Worm (Caenorhabditis elegans): ENCODE measurements around the gene C14A6.8.

C14A6.8 gene

ce11 chrV:18162568-18162967 lies 8.9 kb downstream of the C14A6.8 start, which contains the start of gene C14A6.12:
C14A6.12 (minus strand) TSS chrV:18162668.
- TF ChIP-seq aly-1 (tag; optimal IDR thresholded peaks at IDR 0.05) = no peak
- no peak for TF ChIP-seq B0310.2 (tag; optimal IDR thresholded peaks at IDR 0.05)
- TF ChIP-seq tbx-37 (GFP tag; conservative IDR thresholded peaks at IDR 0.05) = no peak
- TF ChIP-seq F13C5.2 (tag; optimal IDR thresholded peaks at IDR 0.05) = no peak
- TF ChIP-seq pes-1 (GFP tag; IDR thresholded peaks at IDR 0.05) = no peak
- TF ChIP-seq hnd-1 (tag; optimal IDR thresholded peaks at IDR 0.05) = no peak
- TF ChIP-seq ceh-36 (tag; optimal IDR thresholded peaks at IDR 0.05) = no peak
- TF ChIP-seq ama-1 (optimal IDR thresholded peaks at IDR 0.05) = no peak
- TF ChIP-seq hmg-4 (GFP tag; optimal IDR thresholded peaks at IDR 0.05) = no peak
- TF ChIP-seq ets-7 (tag; optimal IDR thresholded peaks at IDR 0.05) = no peak
- TF ChIP-seq hmbx-1 (tag; optimal IDR thresholded peaks at IDR 0.05) = no peak
- TF ChIP-seq flt-1 (GFP tag; IDR thresholded peaks at IDR 0.05) = no peak
- no peak for TF ChIP-seq sea-1 (GFP tag; conservative IDR thresholded peaks at IDR 0.05)
- TF ChIP-seq ceh-13 (GFP tag; optimal IDR thresholded peaks at IDR 0.05) = no peak
- no peak for TF ChIP-seq tra-4 (tag; optimal IDR thresholded peaks at IDR 0.05)

ce11 chrV:18161228-18161627 lies 10.2 kb downstream of the C14A6.8 start, which contains the start of gene C14A6.13:
C14A6.13 (minus strand) TSS chrV:18161328.
- TF ChIP-seq tra-4 (tag; optimal IDR thresholded peaks at IDR 0.05) (no peak), tbx-37 (GFP tag; conservative IDR thresholded peaks at IDR 0.05) (no peak)

ce11 chrV:18158172-18158571 lies 13.3 kb downstream of the C14A6.8 start:
- TF ChIP-seq tra-4 (tag; optimal IDR thresholded peaks at IDR 0.05) (no peak), tbx-11 (GFP tag; IDR thresholded peaks at IDR 0.05) (no peak), B0310.2 (tag; optimal IDR thresholded peaks at IDR 0.05) (no peak), ceh-13 (GFP tag; optimal IDR thresholded peaks at IDR 0.05) (no peak), aly-1 (tag; optimal IDR thresholded peaks at IDR 0.05) (no peak), hnd-1 (tag; optimal IDR thresholded peaks at IDR 0.05) (no peak), flt-1 (GFP tag; IDR thresholded peaks at IDR 0.05) (no peak), ets-7 (tag; optimal IDR thresholded peaks at IDR 0.05) (no peak), tbx-37 (GFP tag; conservative IDR thresholded peaks at IDR 0.05) (no peak), F13C5.2 (tag; optimal IDR thresholded peaks at IDR 0.05) (no peak), sea-1 (GFP tag; conservative IDR thresholded peaks at IDR 0.05) (no peak), hmbx-1 (tag; optimal IDR thresholded peaks at IDR 0.05) (no peak), ama-1 (optimal IDR thresholded peaks at IDR 0.05) (no peak), hmg-4 (GFP tag; optimal IDR thresholded peaks at IDR 0.05) (no peak), pes-1 (GFP tag; IDR thresholded peaks at IDR 0.05) (no peak), ceh-36 (tag; optimal IDR thresholded peaks at IDR 0.05) (no peak), scrt-1 (GFP tag; IDR thresholded peaks at IDR 0.05) (no peak)

- TF ChIP-seq tra-4 (tag; optimal IDR thresholded peaks at IDR 0.05) = no peak
- no peak for TF ChIP-seq sea-1 (GFP tag; conservative IDR thresholded peaks at IDR 0.05)
- no peak for TF ChIP-seq B0310.2 (tag; optimal IDR thresholded peaks at IDR 0.05)
- TF ChIP-seq flt-1 (GFP tag; IDR thresholded peaks at IDR 0.05) = no peak
- no peak for TF ChIP-seq tbx-37 (GFP tag; conservative IDR thresholded peaks at IDR 0.05)
- TF ChIP-seq tbx-11 (GFP tag; IDR thresholded peaks at IDR 0.05) = no peak
- no peak for TF ChIP-seq scrt-1 (GFP tag; IDR thresholded peaks at IDR 0.05)
- no peak for TF ChIP-seq hmg-4 (GFP tag; optimal IDR thresholded peaks at IDR 0.05)
- no peak for TF ChIP-seq pes-1 (GFP tag; IDR thresholded peaks at IDR 0.05)
- TF ChIP-seq aly-1 (tag; optimal IDR thresholded peaks at IDR 0.05) = no peak
- no peak for TF ChIP-seq hnd-1 (tag; optimal IDR thresholded peaks at IDR 0.05)
- TF ChIP-seq ceh-13 (GFP tag; optimal IDR thresholded peaks at IDR 0.05) = no peak
Measured at ce11 chrV:18157707-18158106, 13.8 kb downstream of the C14A6.8 start, which contains the start of gene clec-48. clec-48 (plus strand) TSS chrV:18158026.

ce11 chrV:18146077-18146476 lies 25.4 kb downstream of the C14A6.8 start, which contains the start of gene C14A6.3:
C14A6.3 (plus strand) TSS chrV:18146377.
- no peak for TF ChIP-seq F13C5.2 (tag; optimal IDR thresholded peaks at IDR 0.05)
- no peak for TF ChIP-seq ceh-36 (tag; optimal IDR thresholded peaks at IDR 0.05)
- no peak for TF ChIP-seq hmg-4 (GFP tag; optimal IDR thresholded peaks at IDR 0.05)
- no peak for TF ChIP-seq ceh-13 (GFP tag; optimal IDR thresholded peaks at IDR 0.05)
- no peak for TF ChIP-seq B0310.2 (tag; optimal IDR thresholded peaks at IDR 0.05)
- TF ChIP-seq flt-1 (GFP tag; IDR thresholded peaks at IDR 0.05) = no peak
- TF ChIP-seq sea-1 (GFP tag; conservative IDR thresholded peaks at IDR 0.05) = no peak

- TF ChIP-seq scrt-1 (GFP tag; IDR thresholded peaks at IDR 0.05) (no peak), tbx-37 (GFP tag; conservative IDR thresholded peaks at IDR 0.05) (no peak), B0310.2 (tag; optimal IDR thresholded peaks at IDR 0.05) (no peak), ets-7 (tag; optimal IDR thresholded peaks at IDR 0.05) (no peak), hnd-1 (tag; optimal IDR thresholded peaks at IDR 0.05) (no peak), F13C5.2 (tag; optimal IDR thresholded peaks at IDR 0.05) (no peak), tra-4 (tag; optimal IDR thresholded peaks at IDR 0.05) (no peak), flt-1 (GFP tag; IDR thresholded peaks at IDR 0.05) (no peak)
Measured at ce11 chrV:18144442-18144841, 27.0 kb downstream of the C14A6.8 start.

- no peak for TF ChIP-seq hmg-4 (GFP tag; optimal IDR thresholded peaks at IDR 0.05)
- no peak for TF ChIP-seq pes-1 (GFP tag; IDR thresholded peaks at IDR 0.05)
- no peak for TF ChIP-seq hmbx-1 (tag; optimal IDR thresholded peaks at IDR 0.05)
- no peak for TF ChIP-seq scrt-1 (GFP tag; IDR thresholded peaks at IDR 0.05)
- TF ChIP-seq tra-4 (tag; optimal IDR thresholded peaks at IDR 0.05) = no peak
- TF ChIP-seq tbx-11 (GFP tag; IDR thresholded peaks at IDR 0.05) = no peak
- no peak for TF ChIP-seq sea-1 (GFP tag; conservative IDR thresholded peaks at IDR 0.05)
- TF ChIP-seq tbx-37 (GFP tag; conservative IDR thresholded peaks at IDR 0.05) = no peak
- no peak for TF ChIP-seq B0310.2 (tag; optimal IDR thresholded peaks at IDR 0.05)
- no peak for TF ChIP-seq ceh-36 (tag; optimal IDR thresholded peaks at IDR 0.05)
- no peak for TF ChIP-seq hnd-1 (tag; optimal IDR thresholded peaks at IDR 0.05)
- no peak for TF ChIP-seq ama-1 (optimal IDR thresholded peaks at IDR 0.05)
- TF ChIP-seq aly-1 (tag; optimal IDR thresholded peaks at IDR 0.05) = no peak
- no peak for TF ChIP-seq flt-1 (GFP tag; IDR thresholded peaks at IDR 0.05)
- TF ChIP-seq ceh-13 (GFP tag; optimal IDR thresholded peaks at IDR 0.05) = no peak
- no peak for TF ChIP-seq ets-7 (tag; optimal IDR thresholded peaks at IDR 0.05)
- no peak for TF ChIP-seq F13C5.2 (tag; optimal IDR thresholded peaks at IDR 0.05)
Measured at ce11 chrV:18143445-18143844, 28.0 kb downstream of the C14A6.8 start, which contains the start of gene Y37H2A.14. Y37H2A.14 (plus strand) TSS chrV:18143745.
